Worm (Caenorhabditis elegans) whole organism, L3 larva: ENCODE measurements around the gene dsc-4.

Experiments used
- R02D3.7 ChIP-seq: fragments of 150-350 bp; optimal IDR thresholded peaks from 2 replicates; lab custom pipeline; 2014; ENCODE audit warnings: missing biosample characterization, missing genetic modification characterization
- ZK546.5 ChIP-seq: sonication (generic microtip); optimal IDR thresholded peaks from 2 replicates; lab custom pipeline; 2017; ENCODE audit warnings: missing biosample characterization, missing genetic modification characterization
- ama-1 ChIP-seq: fragments of 150-350 bp; optimal IDR thresholded peaks from 2 replicates; lab custom pipeline; 2018
- ceh-16 ChIP-seq: sonication (generic microtip); optimal IDR thresholded peaks from 2 replicates; lab custom pipeline; 2017; ENCODE audit warnings: missing biosample characterization, missing genetic modification characterization
- ceh-82 ChIP-seq: fragments of 150-350 bp; optimal IDR thresholded peaks from 2 replicates; lab custom pipeline; 2014; ENCODE audit warnings: missing biosample characterization, missing genetic modification characterization
- ceh-9 ChIP-seq: sonication (generic microtip); optimal IDR thresholded peaks from 2 replicates; lab custom pipeline; 2018; ENCODE audit warnings: missing biosample characterization, missing genetic modification characterization
- daf-12 ChIP-seq: fragments of 150-350 bp; optimal IDR thresholded peaks from 2 replicates; lab custom pipeline; 2014; ENCODE audit warnings: missing biosample characterization, missing genetic modification reagents, missing genetic modification characterization
- egl-27 ChIP-seq: sonication (generic microtip); optimal IDR thresholded peaks from 4 replicates; lab custom pipeline; 2017; ENCODE audit warnings: missing biosample characterization, missing genetic modification reagents, missing genetic modification characterization
- egl-5 ChIP-seq: fragments of 150-350 bp; optimal IDR thresholded peaks from 2 replicates; lab custom pipeline; 2017; ENCODE audit warnings: missing biosample characterization, missing genetic modification reagents, missing genetic modification characterization, inconsistent platforms
- elt-2 ChIP-seq: sonication (generic microtip); optimal IDR thresholded peaks from 2 replicates; lab custom pipeline; 2016; ENCODE audit warnings: missing genetic modification reagents, mild to moderate bottlenecking, missing genetic modification characterization, missing compliant biosample characterization
- elt-3 ChIP-seq, 3 experiments: fragments of 150-350 bp in 1 of 3; sonication (generic microtip) in 2 of 3; optimal IDR thresholded peaks; 2 replicates in 2 of 3; 4 replicates in 1 of 3; lab custom pipeline; 2014 to 2017; ENCODE audit warnings: missing biosample characterization in 3 of 3, missing genetic modification characterization in 3 of 3
- eor-1 ChIP-seq, 2 experiments: fragments of 150-350 bp; optimal IDR thresholded peaks; 2 replicates each; lab custom pipeline; 2014 to 2018; ENCODE audit warnings: missing biosample characterization in 2 of 2, missing genetic modification characterization in 2 of 2
- fkh-10 ChIP-seq: sonication (generic microtip); optimal IDR thresholded peaks from 2 replicates; lab custom pipeline; 2017; ENCODE audit warnings: missing biosample characterization, missing genetic modification reagents, missing genetic modification characterization
- fkh-2 ChIP-seq: fragments of 150-350 bp; optimal IDR thresholded peaks from 2 replicates; lab custom pipeline; 2014; ENCODE audit warnings: missing biosample characterization, missing genetic modification reagents, missing genetic modification characterization
- fos-1 ChIP-seq: fragments of 150-350 bp; optimal IDR thresholded peaks from 2 replicates; lab custom pipeline; 2014; ENCODE audit warnings: missing biosample characterization, missing genetic modification characterization
- jun-1 ChIP-seq: fragments of 150-350 bp; optimal IDR thresholded peaks from 2 replicates; lab custom pipeline; 2014; ENCODE audit warnings: missing biosample characterization, missing genetic modification reagents, missing genetic modification characterization
- lin-15B ChIP-seq: fragments of 150-350 bp; optimal IDR thresholded peaks from 2 replicates; lab custom pipeline; 2014; ENCODE audit warnings: missing biosample characterization, missing genetic modification characterization
- lin-39 ChIP-seq: fragments of 150-350 bp; optimal IDR thresholded peaks from 2 replicates; lab custom pipeline; 2018; ENCODE audit warnings: missing biosample characterization, missing genetic modification reagents, missing genetic modification characterization
- lsy-12 ChIP-seq: sonication (generic microtip); optimal IDR thresholded peaks from 2 replicates; lab custom pipeline; 2016; ENCODE audit warnings: mild to moderate bottlenecking, missing genetic modification characterization, missing compliant biosample characterization
- mdl-1 ChIP-seq: fragments of 150-350 bp; optimal IDR thresholded peaks from 2 replicates; lab custom pipeline; 2014; ENCODE audit warnings: missing biosample characterization, missing genetic modification characterization
- mml-1 ChIP-seq: fragments of 150-350 bp; sonication (generic microtip); optimal IDR thresholded peaks from 3 replicates; lab custom pipeline; 2014; ENCODE audit warnings: missing biosample characterization, missing genetic modification characterization
- nhr-11 ChIP-seq: fragments of 150-350 bp; optimal IDR thresholded peaks from 2 replicates; lab custom pipeline; 2014; ENCODE audit warnings: missing biosample characterization, missing genetic modification characterization
- nhr-12 ChIP-seq: fragments of 150-350 bp; optimal IDR thresholded peaks from 2 replicates; lab custom pipeline; 2014; ENCODE audit warnings: missing biosample characterization, missing genetic modification characterization
- nhr-23 ChIP-seq: fragments of 150-350 bp; optimal IDR thresholded peaks from 2 replicates; lab custom pipeline; 2014; ENCODE audit warnings: missing biosample characterization, missing genetic modification reagents, missing genetic modification characterization
- nhr-25 ChIP-seq: sonication (generic microtip); optimal IDR thresholded peaks from 2 replicates; lab custom pipeline; 2017; ENCODE audit warnings: missing biosample characterization, missing genetic modification characterization
- nhr-28 ChIP-seq: fragments of 150-350 bp; optimal IDR thresholded peaks from 2 replicates; lab custom pipeline; 2014; ENCODE audit warnings: missing biosample characterization, missing genetic modification characterization
- nhr-67 ChIP-seq: fragments of 150-350 bp; optimal IDR thresholded peaks from 2 replicates; lab custom pipeline; 2014; ENCODE audit warnings: missing biosample characterization, missing genetic modification characterization
- nhr-76 ChIP-seq: fragments of 150-350 bp; sonication (generic microtip); optimal IDR thresholded peaks from 5 replicates; lab custom pipeline; 2014; ENCODE audit warnings: missing biosample characterization, missing genetic modification characterization
- nhr-77 ChIP-seq: fragments of 150-350 bp; optimal IDR thresholded peaks from 2 replicates; lab custom pipeline; 2014; ENCODE audit warnings: missing biosample characterization, missing genetic modification characterization
- sea-2 ChIP-seq: fragments of 150-350 bp; sonication (generic microtip); optimal IDR thresholded peaks from 4 replicates; lab custom pipeline; 2014; ENCODE audit warnings: missing biosample characterization, missing genetic modification reagents, missing genetic modification characterization
- snpc-4 ChIP-seq: fragments of 150-350 bp; optimal IDR thresholded peaks from 2 replicates; lab custom pipeline; 2014; ENCODE audit warnings: missing biosample characterization, missing genetic modification characterization
- tbx-2 ChIP-seq: sonication (generic microtip); optimal IDR thresholded peaks from 2 replicates; lab custom pipeline; 2016; ENCODE audit warnings: mild to moderate bottlenecking, missing genetic modification characterization, missing compliant biosample characterization
- unc-39 ChIP-seq: sonication (generic microtip); optimal IDR thresholded peaks from 4 replicates; lab custom pipeline; 2017; ENCODE audit warnings: missing biosample characterization, missing genetic modification characterization
- unc-62 ChIP-seq: fragments of 150-350 bp; sonication (generic microtip); optimal IDR thresholded peaks from 4 replicates; lab custom pipeline; 2014; ENCODE audit warnings: missing biosample characterization, missing genetic modification reagents, missing genetic modification characterization
- ztf-4 ChIP-seq: fragments of 150-350 bp; optimal IDR thresholded peaks from 2 replicates; lab custom pipeline; 2014; ENCODE audit warnings: missing biosample characterization, missing genetic modification characterization

The dsc-4 gene

ce11 chrIV:291851-292367 is 28.4 kb downstream of the dsc-4 start (continued):
- TF ChIP-seq eor-1 (tag; optimal IDR thresholded peaks at IDR 0.05; lab: Kevin White, UChicago) = no peak
- TF ChIP-seq nhr-11 (tag; lab: Kevin White, UChicago) = no peak
- TF ChIP-seq egl-5 (tag; lab: Kevin White, UChicago) = no peak
- TF ChIP-seq jun-1 (tag; lab: Kevin White, UChicago) = peak; percentile 66
- no peak for TF ChIP-seq snpc-4 (tag; lab: Kevin White, UChicago)
- no peak for TF ChIP-seq ceh-82 (tag; lab: Kevin White, UChicago)
- TF ChIP-seq nhr-76 (tag; lab: Kevin White, UChicago) = no peak
- TF ChIP-seq ceh-9 (tag; lab: Kevin White, UChicago) = no peak
- no peak for TF ChIP-seq nhr-12
- TF ChIP-seq mml-1 = no peak
- TF ChIP-seq daf-12 (tag; lab: Kevin White, UChicago) = no peak
- no peak for TF ChIP-seq sea-2
- TF ChIP-seq nhr-28 (tag; lab: Kevin White, UChicago) = no peak
- no peak for TF ChIP-seq fkh-2 (tag; lab: Kevin White, UChicago)
- peak; percentile 44 for TF ChIP-seq ama-1 (lab: Kevin White, UChicago)
- no peak for TF ChIP-seq mdl-1 (tag; lab: Kevin White, UChicago)
- no peak for TF ChIP-seq fkh-10
- TF ChIP-seq unc-62 (GFP tag; lab: Kevin White, UChicago) = no peak
- TF ChIP-seq unc-39 = no peak
- TF ChIP-seq lin-39 = no peak
- no peak for TF ChIP-seq lin-15B

- no peak for TF ChIP-seq egl-27
- no peak for TF ChIP-seq lin-39
- TF ChIP-seq nhr-25 (tag; lab: Kevin White, UChicago) = no peak
- no peak for TF ChIP-seq nhr-28 (tag; lab: Kevin White, UChicago)
- no peak for TF ChIP-seq ZK546.5 (tag; lab: Kevin White, UChicago)
- TF ChIP-seq snpc-4 (tag; lab: Kevin White, UChicago) = no peak
- TF ChIP-seq nhr-76 (tag; lab: Kevin White, UChicago) = no peak
- no peak for TF ChIP-seq ama-1 (lab: Kevin White, UChicago)
- no peak for TF ChIP-seq nhr-12
- no peak for TF ChIP-seq mml-1
- no peak for TF ChIP-seq eor-1 (tag; optimal IDR thresholded peaks at IDR 0.05; lab: Kevin White, UChicago)
- no peak for TF ChIP-seq ceh-16 (tag; lab: Kevin White, UChicago)
- TF ChIP-seq fkh-2 (tag; lab: Kevin White, UChicago) = no peak
Measured at ce11 chrIV:291356-291755, 29.0 kb downstream of the dsc-4 start, which contains the start of gene T21D12.7. T21D12.7 (minus strand) TSS chrIV:291456.

- no peak for TF ChIP-seq fos-1
- TF ChIP-seq mdl-1 (tag; lab: Kevin White, UChicago) = no peak
- TF ChIP-seq ama-1 (lab: Kevin White, UChicago) = no peak
- TF ChIP-seq tbx-2 (tag; lab: Kevin White, UChicago) = no peak
- no peak for TF ChIP-seq nhr-11 (tag; lab: Kevin White, UChicago)
- TF ChIP-seq elt-2 (tag; lab: Kevin White, UChicago) = no peak
- no peak for TF ChIP-seq nhr-76 (tag; lab: Kevin White, UChicago)
- TF ChIP-seq ceh-16 (tag; lab: Kevin White, UChicago) = no peak
- TF ChIP-seq unc-39 = no peak
- TF ChIP-seq nhr-77 (tag; lab: Kevin White, UChicago) = no peak
- TF ChIP-seq lin-15B = no peak
- no peak for TF ChIP-seq egl-5 (tag; lab: Kevin White, UChicago)
- no peak for TF ChIP-seq nhr-23 (tag; lab: Kevin White, UChicago)
- TF ChIP-seq mml-1 = no peak
- no peak for TF ChIP-seq snpc-4 (tag; lab: Kevin White, UChicago)
- TF ChIP-seq daf-12 (tag; lab: Kevin White, UChicago) = no peak
- no peak for TF ChIP-seq ztf-4
- no peak for TF ChIP-seq elt-3 (tag; optimal IDR thresholded peaks at IDR 0.05; lab: Kevin White, UChicago)
- no peak for TF ChIP-seq nhr-67 (tag; lab: Kevin White, UChicago)
- no peak for TF ChIP-seq R02D3.7 (tag; lab: Kevin White, UChicago)
- TF ChIP-seq, all 47 proteins: peak for 0
Measured at ce11 chrIV:290387-290786, 30.0 kb downstream of the dsc-4 start.

- TF ChIP-seq nhr-25 (tag; lab: Kevin White, UChicago) (peak; percentile 1), ceh-82 (tag; lab: Kevin White, UChicago) (no peak)
Measured at ce11 chrIV:288027-288426, 32.3 kb downstream of the dsc-4 start, which contains the start of gene T21D12.14. T21D12.14 (minus strand) TSS chrIV:288127.

- no peak for TF ChIP-seq lsy-12
- TF ChIP-seq fkh-10 = peak; percentile 41
Measured at ce11 chrIV:283347-283746, 37.0 kb downstream of the dsc-4 start, which contains the start of gene best-19. best-19 (plus strand) TSS chrIV:283647.
